Worm (Caenorhabditis elegans) whole organism, L3 larva: Measurements from ENCODE around the gene nas-10.

Experiments
- ama-1 ChIP-seq: fragments of 150-350 bp; optimal IDR thresholded peaks from 2 replicates; lab custom pipeline; 2018
- ceh-16 ChIP-seq: sonication (generic microtip); optimal IDR thresholded peaks from 2 replicates; lab custom pipeline; 2017; ENCODE audit warnings: missing biosample characterization, missing genetic modification characterization
- ceh-82 ChIP-seq: fragments of 150-350 bp; optimal IDR thresholded peaks from 2 replicates; lab custom pipeline; 2014; ENCODE audit warnings: missing biosample characterization, missing genetic modification characterization
- ceh-9 ChIP-seq: sonication (generic microtip); optimal IDR thresholded peaks from 2 replicates; lab custom pipeline; 2018; ENCODE audit warnings: missing biosample characterization, missing genetic modification characterization
- daf-12 ChIP-seq: fragments of 150-350 bp; optimal IDR thresholded peaks from 2 replicates; lab custom pipeline; 2014; ENCODE audit warnings: missing biosample characterization, missing genetic modification reagents, missing genetic modification characterization
- egl-27 ChIP-seq: sonication (generic microtip); optimal IDR thresholded peaks from 4 replicates; lab custom pipeline; 2017; ENCODE audit warnings: missing biosample characterization, missing genetic modification reagents, missing genetic modification characterization
- egl-5 ChIP-seq: fragments of 150-350 bp; optimal IDR thresholded peaks from 2 replicates; lab custom pipeline; 2017; ENCODE audit warnings: missing biosample characterization, missing genetic modification reagents, missing genetic modification characterization, inconsistent platforms
- elt-1 ChIP-seq: fragments of 150-350 bp; optimal IDR thresholded peaks from 2 replicates; lab custom pipeline; 2014; ENCODE audit warnings: missing biosample characterization, missing genetic modification characterization
- elt-2 ChIP-seq: sonication (generic microtip); optimal IDR thresholded peaks from 2 replicates; lab custom pipeline; 2016; ENCODE audit warnings: missing genetic modification reagents, mild to moderate bottlenecking, missing genetic modification characterization, missing compliant biosample characterization
- elt-3 ChIP-seq, 3 experiments: fragments of 150-350 bp in 1 of 3; sonication (generic microtip) in 2 of 3; optimal IDR thresholded peaks; 2 replicates in 2 of 3; 4 replicates in 1 of 3; lab custom pipeline; 2014 to 2017; ENCODE audit warnings: missing biosample characterization in 3 of 3, missing genetic modification characterization in 3 of 3
- eor-1 ChIP-seq, 2 experiments: fragments of 150-350 bp; optimal IDR thresholded peaks; 2 replicates each; lab custom pipeline; 2014 to 2018; ENCODE audit warnings: missing biosample characterization in 2 of 2, missing genetic modification characterization in 2 of 2
- fkh-10 ChIP-seq: sonication (generic microtip); optimal IDR thresholded peaks from 2 replicates; lab custom pipeline; 2017; ENCODE audit warnings: missing biosample characterization, missing genetic modification reagents, missing genetic modification characterization
- fkh-2 ChIP-seq: fragments of 150-350 bp; optimal IDR thresholded peaks from 2 replicates; lab custom pipeline; 2014; ENCODE audit warnings: missing biosample characterization, missing genetic modification reagents, missing genetic modification characterization
- fos-1 ChIP-seq: fragments of 150-350 bp; optimal IDR thresholded peaks from 2 replicates; lab custom pipeline; 2014; ENCODE audit warnings: missing biosample characterization, missing genetic modification characterization
- lin-15B ChIP-seq: fragments of 150-350 bp; optimal IDR thresholded peaks from 2 replicates; lab custom pipeline; 2014; ENCODE audit warnings: missing biosample characterization, missing genetic modification characterization
- lin-39 ChIP-seq: fragments of 150-350 bp; optimal IDR thresholded peaks from 2 replicates; lab custom pipeline; 2018; ENCODE audit warnings: missing biosample characterization, missing genetic modification reagents, missing genetic modification characterization
- lsy-12 ChIP-seq: sonication (generic microtip); optimal IDR thresholded peaks from 2 replicates; lab custom pipeline; 2016; ENCODE audit warnings: mild to moderate bottlenecking, missing genetic modification characterization, missing compliant biosample characterization
- mml-1 ChIP-seq: fragments of 150-350 bp; sonication (generic microtip); optimal IDR thresholded peaks from 3 replicates; lab custom pipeline; 2014; ENCODE audit warnings: missing biosample characterization, missing genetic modification characterization
- nhr-11 ChIP-seq: fragments of 150-350 bp; optimal IDR thresholded peaks from 2 replicates; lab custom pipeline; 2014; ENCODE audit warnings: missing biosample characterization, missing genetic modification characterization
- nhr-12 ChIP-seq: fragments of 150-350 bp; optimal IDR thresholded peaks from 2 replicates; lab custom pipeline; 2014; ENCODE audit warnings: missing biosample characterization, missing genetic modification characterization
- nhr-23 ChIP-seq: fragments of 150-350 bp; optimal IDR thresholded peaks from 2 replicates; lab custom pipeline; 2014; ENCODE audit warnings: missing biosample characterization, missing genetic modification reagents, missing genetic modification characterization
- nhr-237 ChIP-seq: fragments of 150-350 bp; optimal IDR thresholded peaks from 2 replicates; lab custom pipeline; 2014; ENCODE audit warnings: missing biosample characterization, missing genetic modification characterization
- nhr-28 ChIP-seq: fragments of 150-350 bp; optimal IDR thresholded peaks from 2 replicates; lab custom pipeline; 2014; ENCODE audit warnings: missing biosample characterization, missing genetic modification characterization
- nhr-43 ChIP-seq: sonication (generic microtip); optimal IDR thresholded peaks from 2 replicates; lab custom pipeline; 2016; ENCODE audit warnings: mild to moderate bottlenecking, missing genetic modification characterization, missing compliant biosample characterization; ENCODE audit not compliant: poor library complexity, severe bottlenecking
- nhr-67 ChIP-seq: fragments of 150-350 bp; optimal IDR thresholded peaks from 2 replicates; lab custom pipeline; 2014; ENCODE audit warnings: missing biosample characterization, missing genetic modification characterization
- nhr-76 ChIP-seq: fragments of 150-350 bp; sonication (generic microtip); optimal IDR thresholded peaks from 5 replicates; lab custom pipeline; 2014; ENCODE audit warnings: missing biosample characterization, missing genetic modification characterization
- nhr-77 ChIP-seq: fragments of 150-350 bp; optimal IDR thresholded peaks from 2 replicates; lab custom pipeline; 2014; ENCODE audit warnings: missing biosample characterization, missing genetic modification characterization
- pha-4 ChIP-seq: fragments of 150-350 bp; optimal IDR thresholded peaks from 2 replicates; lab custom pipeline; 2014; ENCODE audit warnings: missing biosample characterization, missing genetic modification reagents, missing genetic modification characterization
- skn-1 ChIP-seq: fragments of 150-350 bp; optimal IDR thresholded peaks from 2 replicates; lab custom pipeline; 2014; ENCODE audit warnings: missing biosample characterization, missing genetic modification characterization
- snpc-4 ChIP-seq: fragments of 150-350 bp; optimal IDR thresholded peaks from 2 replicates; lab custom pipeline; 2014; ENCODE audit warnings: missing biosample characterization, missing genetic modification characterization
- unc-39 ChIP-seq: sonication (generic microtip); optimal IDR thresholded peaks from 4 replicates; lab custom pipeline; 2017; ENCODE audit warnings: missing biosample characterization, missing genetic modification characterization
- unc-62 ChIP-seq: fragments of 150-350 bp; sonication (generic microtip); optimal IDR thresholded peaks from 4 replicates; lab custom pipeline; 2014; ENCODE audit warnings: missing biosample characterization, missing genetic modification reagents, missing genetic modification characterization
- zag-1 ChIP-seq: fragments of 150-350 bp; optimal IDR thresholded peaks from 2 replicates; lab custom pipeline; 2014; ENCODE audit warnings: missing biosample characterization, missing genetic modification characterization
- ztf-11 ChIP-seq: fragments of 150-350 bp; optimal IDR thresholded peaks from 2 replicates; lab custom pipeline; 2014; ENCODE audit warnings: missing biosample characterization, missing genetic modification characterization
- ztf-4 ChIP-seq: fragments of 150-350 bp; optimal IDR thresholded peaks from 2 replicates; lab custom pipeline; 2014; ENCODE audit warnings: missing biosample characterization, missing genetic modification characterization

Gene nas-10

ce11 chrX:10967698-10968097, 4.4 kb upstream of the nas-10 start, which contains the start of gene K09C8.9:
TSS of gene K09C8.9 (minus strand) at chrX:10967798.
- TF ChIP-seq nhr-237 (tag; lab: Kevin White, UChicago) (no peak), fos-1 (tag; lab: Kevin White, UChicago) (no peak)
- TF ChIP-seq, all 47 proteins: peak for 0

ce11 chrX:10966251-10966650, 2.9 kb upstream of the nas-10 start, which contains the start of gene lge-1:
TSS of gene lge-1 (plus strand) at chrX:10966551.
- no peak for TF ChIP-seq ztf-4 (tag; lab: Kevin White, UChicago)
- TF ChIP-seq unc-62 (GFP tag; lab: Kevin White, UChicago): no peak
- no peak for TF ChIP-seq fkh-2 (tag; lab: Kevin White, UChicago)
- TF ChIP-seq unc-39 (tag; lab: Kevin White, UChicago): no peak
- TF ChIP-seq elt-3 (tag; optimal IDR thresholded peaks at IDR 0.05; lab: Kevin White, UChicago): no peak
- no peak for TF ChIP-seq ceh-16
- no peak for TF ChIP-seq lsy-12 (tag; lab: Kevin White, UChicago)
- TF ChIP-seq skn-1 (tag; lab: Kevin White, UChicago): no peak
- no peak for TF ChIP-seq mml-1
- no peak for TF ChIP-seq ama-1 (lab: Kevin White, UChicago)
- TF ChIP-seq nhr-23 (tag; lab: Kevin White, UChicago): no peak

- TF ChIP-seq nhr-12 (tag; lab: Kevin White, UChicago) (no peak), lin-39 (tag; lab: Kevin White, UChicago) (no peak), unc-39 (tag; lab: Kevin White, UChicago) (no peak), nhr-28 (no peak), nhr-43 (tag; lab: Kevin White, UChicago) (no peak), fos-1 (tag; lab: Kevin White, UChicago) (no peak), ztf-4 (tag; lab: Kevin White, UChicago) (no peak), skn-1 (tag; lab: Kevin White, UChicago) (no peak), zag-1 (tag; lab: Kevin White, UChicago) (no peak), nhr-11 (tag; lab: Kevin White, UChicago) (no peak), egl-27 (no peak), lsy-12 (tag; lab: Kevin White, UChicago) (no peak), ceh-82 (tag; lab: Kevin White, UChicago) (no peak), nhr-67 (tag; lab: Kevin White, UChicago) (no peak), ama-1 (lab: Kevin White, UChicago) (no peak), elt-2 (tag; lab: Kevin White, UChicago) (no peak), daf-12 (tag; lab: Kevin White, UChicago) (no peak), ztf-11 (tag; lab: Kevin White, UChicago) (no peak)
Measured at ce11 chrX:10965508-10965907, 2.2 kb upstream of the nas-10 start.

- no peak for TF ChIP-seq unc-62 (GFP tag; lab: Kevin White, UChicago)
- TF ChIP-seq nhr-11 (tag; lab: Kevin White, UChicago): no peak
- TF ChIP-seq elt-3 (tag; optimal IDR thresholded peaks at IDR 0.05; lab: Kevin White, UChicago): no peak
- TF ChIP-seq nhr-76 (tag; lab: Kevin White, UChicago): no peak
- TF ChIP-seq egl-5: no peak
- TF ChIP-seq nhr-43 (tag; lab: Kevin White, UChicago): no peak
- TF ChIP-seq skn-1 (tag; lab: Kevin White, UChicago): no peak
- TF ChIP-seq fos-1 (tag; lab: Kevin White, UChicago): no peak
- no peak for TF ChIP-seq fkh-10 (GFP tag; lab: Kevin White, UChicago)
- no peak for TF ChIP-seq ztf-4 (tag; lab: Kevin White, UChicago)
- TF ChIP-seq snpc-4 (tag; lab: Kevin White, UChicago): no peak
- TF ChIP-seq eor-1 (tag; optimal IDR thresholded peaks at IDR 0.05; lab: Kevin White, UChicago): no peak
- TF ChIP-seq elt-2 (tag; lab: Kevin White, UChicago): no peak
- TF ChIP-seq nhr-28: no peak
Measured at ce11 chrX:10961724-10962123, 1.6 kb downstream of the nas-10 start.

- TF ChIP-seq nhr-237 (tag; lab: Kevin White, UChicago) (no peak), elt-3 (tag; optimal IDR thresholded peaks at IDR 0.05; lab: Kevin White, UChicago) (no peak), lsy-12 (tag; lab: Kevin White, UChicago) (no peak), nhr-77 (tag; lab: Kevin White, UChicago) (no peak), nhr-67 (tag; lab: Kevin White, UChicago) (no peak), elt-1 (tag; lab: Kevin White, UChicago) (no peak), unc-62 (GFP tag; lab: Kevin White, UChicago) (no peak), ceh-9 (tag; lab: Kevin White, UChicago) (no peak), zag-1 (tag; lab: Kevin White, UChicago) (no peak), nhr-11 (tag; lab: Kevin White, UChicago) (no peak), pha-4 (tag; lab: Kevin White, UChicago) (no peak), fkh-10 (GFP tag; lab: Kevin White, UChicago) (no peak), nhr-76 (tag; lab: Kevin White, UChicago) (no peak), nhr-28 (no peak), mml-1 (no peak), nhr-23 (tag; lab: Kevin White, UChicago) (no peak), ztf-11 (tag; lab: Kevin White, UChicago) (no peak), lin-15B (tag; lab: Kevin White, UChicago) (no peak)
Measured at ce11 chrX:10959136-10959535, 4.2 kb downstream of the nas-10 start, which contains the start of gene K09C8.2. TSS of gene K09C8.2 (plus strand) at chrX:10959436.
